Worm (Caenorhabditis elegans) whole organism, L4 larva: ENCODE results near the gene atln-1.

Source experiments
- R02D3.7 ChIP-seq: fragments of 150-350 bp; sonication (generic microtip); optimal IDR thresholded peaks from 3 replicates; lab custom pipeline; 2014; ENCODE audit warnings: missing biosample characterization, missing genetic modification characterization
- T26A8.4 ChIP-seq: fragments of 200-800 bp; sonication (Bioruptor generic); IDR thresholded peaks from 2 replicates; pipeline ENCODE4 v1.3.6; 2022; ENCODE audit warnings: missing genetic modification characterization, missing compliant biosample characterization
- daf-8 ChIP-seq: fragments of 200-800 bp; sonication (Bioruptor generic); IDR thresholded peaks from 2 replicates; pipeline ENCODE4 v1.3.6; 2022; ENCODE audit warnings: missing genetic modification characterization, missing compliant biosample characterization
- dmd-6 ChIP-seq: fragments of 200-800 bp; sonication (Bioruptor generic); IDR thresholded peaks from 2 replicates; pipeline ENCODE4 v1.3.6; 2022; ENCODE audit warnings: missing genetic modification reagents, missing genetic modification characterization, missing compliant biosample characterization
- dpl-1 ChIP-seq: fragments of 150-350 bp; optimal IDR thresholded peaks from 2 replicates; lab custom pipeline; 2014; ENCODE audit warnings: missing biosample characterization, missing genetic modification reagents, missing genetic modification characterization
- egl-27 ChIP-seq: sonication (generic microtip); optimal IDR thresholded peaks from 3 replicates; lab custom pipeline; 2017; ENCODE audit warnings: missing biosample characterization, missing genetic modification reagents, missing genetic modification characterization
- fkh-10 ChIP-seq: fragments of 150-350 bp; optimal IDR thresholded peaks from 2 replicates; lab custom pipeline; 2014; ENCODE audit warnings: missing biosample characterization, missing genetic modification reagents, missing genetic modification characterization
- gei-8 ChIP-seq: fragments of 200-800 bp; sonication (Bioruptor generic); optimal IDR thresholded peaks from 2 replicates; lab custom pipeline; 2018; ENCODE audit warnings: mild to moderate bottlenecking, missing genetic modification characterization, missing compliant biosample characterization
- hlh-11 ChIP-seq: fragments of 200-800 bp; sonication (Bioruptor generic); optimal IDR thresholded peaks from 2 replicates; lab custom pipeline; 2018; ENCODE audit warnings: mild to moderate bottlenecking, missing genetic modification characterization, missing compliant biosample characterization
- mep-1 ChIP-seq: fragments of 150-350 bp; sonication (generic microtip); optimal IDR thresholded peaks from 3 replicates; lab custom pipeline; 2014; ENCODE audit warnings: missing biosample characterization, missing genetic modification characterization
- nhr-25 ChIP-seq: sonication (generic microtip); optimal IDR thresholded peaks from 2 replicates; lab custom pipeline; 2017; ENCODE audit warnings: missing genetic modification characterization, mild to moderate bottlenecking, missing compliant biosample characterization, antibody characterized with exemption, moderate library complexity, borderline replicate concordance; ENCODE audit not compliant: insufficient read depth
- unc-130 ChIP-seq: sonication (generic microtip); optimal IDR thresholded peaks from 2 replicates; lab custom pipeline; 2016; ENCODE audit warnings: missing genetic modification reagents, missing genetic modification characterization, missing compliant biosample characterization
- unc-39 ChIP-seq: sonication (generic microtip); optimal IDR thresholded peaks from 2 replicates; lab custom pipeline; 2017; ENCODE audit warnings: missing biosample characterization, missing genetic modification characterization
- unc-62 ChIP-seq, 3 experiments: fragments of 150-350 bp in 1 of 3; sonication (generic microtip); optimal IDR thresholded peaks in 2 of 3; peaks in 1 of 3; 1 replicate in 1 of 3; 2 replicates in 2 of 3; lab custom pipeline; 2014 to 2017; ENCODE audit warnings: missing biosample characterization in 3 of 3, missing genetic modification characterization in 3 of 3, missing genetic modification reagents in 3 of 3, missing genotype in 1 of 3

DNA sequence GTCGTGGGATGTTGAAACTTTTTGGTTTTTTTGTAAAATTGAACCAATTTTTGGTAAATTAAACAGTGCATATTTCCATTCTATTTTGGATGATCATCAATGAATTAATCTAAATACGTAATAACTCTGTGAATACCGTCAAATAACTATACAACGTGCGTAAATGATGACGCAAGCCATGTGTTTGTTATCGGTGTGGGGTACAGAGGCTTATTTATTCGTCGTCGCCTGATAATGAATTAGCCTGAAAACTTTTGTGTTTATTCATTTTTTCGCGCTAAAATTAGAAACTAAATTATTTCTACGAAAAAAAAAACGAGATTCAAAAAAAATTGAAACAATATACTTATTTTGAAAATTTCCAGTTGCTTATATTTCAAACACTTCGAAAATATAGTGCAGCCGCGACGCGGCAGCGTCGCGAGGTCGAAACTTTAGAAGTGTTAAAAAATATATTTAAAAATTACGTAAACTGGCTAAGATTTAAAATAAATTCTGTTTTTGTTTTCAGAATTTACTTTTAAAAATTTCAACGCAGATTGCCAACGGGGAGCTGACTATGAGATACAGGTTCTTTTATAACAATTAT lies 39.5 kb upstream of the atln-1 start:
- TF ChIP-seq dpl-1 (GFP tag; lab: Kevin White, UChicago) (no peak), egl-27 (tag; lab: Kevin White, UChicago) (no peak), nhr-25 (tag; lab: Kevin White, UChicago) (no peak), mep-1 (tag; lab: Kevin White, UChicago) (no peak), hlh-11 (no peak), unc-130 (no peak), R02D3.7 (tag; lab: Kevin White, UChicago) (no peak), gei-8 (no peak), dmd-6 (GFP tag; lab: Robert Waterston, UW) (no peak), T26A8.4 (no peak), unc-39 (tag; lab: Kevin White, UChicago) (no peak), daf-8 (GFP tag; lab: Robert Waterston, UW) (no peak), unc-62 (GFP tag; optimal IDR thresholded peaks at IDR 0.05 in 1 of 2; lab: Kevin White, UChicago) (peak in 1 of 2 experiments; percentile 90), unc-62 (tag; optimal IDR thresholded peaks at IDR 0.05; lab: Kevin White, UChicago) (no peak), fkh-10 (no peak)
